Worm (Caenorhabditis elegans): ENCODE results near the gene Y67A10A.11.

DNA sequence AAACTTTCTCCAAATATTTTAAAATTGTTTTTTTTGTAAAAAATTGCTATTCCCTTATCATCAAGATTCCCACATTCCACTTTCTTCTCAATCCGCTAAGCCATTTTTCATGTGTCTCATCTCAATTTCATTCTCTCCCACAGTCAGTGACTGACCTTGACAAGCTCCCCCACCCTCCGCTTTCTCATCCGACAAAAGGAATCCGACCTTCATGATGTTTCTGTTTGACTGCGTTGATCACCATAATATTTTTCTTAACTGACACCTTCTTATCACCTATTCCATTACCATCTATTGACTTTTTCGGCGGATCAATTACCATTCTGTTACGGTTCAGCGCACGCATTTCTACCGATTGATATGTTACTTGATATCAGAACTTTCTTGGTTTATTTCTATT, 49.3 kb downstream of the Y67A10A.11 start:
- TF ChIP-seq lsy-2 (tag; optimal IDR thresholded peaks at IDR 0.05) = no peak
- TF ChIP-seq elt-1 (tag; optimal IDR thresholded peaks at IDR 0.05; ENCODE audit: borderline replicate concordance, insufficient read depth) = no peak
- TF ChIP-seq mep-1 (tag; optimal IDR thresholded peaks at IDR 0.05) = no peak
- TF ChIP-seq snpc-4 (tag; optimal IDR thresholded peaks at IDR 0.05) = no peak
- TF ChIP-seq unc-62 (GFP tag; optimal IDR thresholded peaks at IDR 0.05) = no peak

Data from whole organism, mixed stage, embryonic.